Fruit fly (Drosophila melanogaster) whole organism, embryonic: Measurements from ENCODE around the gene a10.

Experiments used
- Atf-2 ChIP-seq: fragments of 200-800 bp; sonication (Bioruptor generic); optimal IDR thresholded peaks from 2 replicates; lab custom pipeline; 2016; ENCODE audit warnings: missing biosample characterization, missing genetic modification characterization
- Bdp1 ChIP-seq: fragments of 200-800 bp; sonication (Bioruptor generic); optimal IDR thresholded peaks from 3 replicates; lab custom pipeline; 2016; ENCODE audit warnings: missing biosample characterization, missing genetic modification characterization
- CG10321 ChIP-seq: fragments of 200-800 bp; sonication (Bioruptor generic); IDR thresholded peaks from 2 replicates; pipeline ENCODE4 v1.3.6; 2022; ENCODE audit warnings: missing biosample characterization, missing genetic modification characterization
- CG11247 ChIP-seq: fragments of 200-800 bp; sonication (Bioruptor generic); IDR thresholded peaks from 2 replicates; pipeline ENCODE4 v1.3.6; 2022; ENCODE audit warnings: missing biosample characterization, missing genetic modification characterization
- CG11695 ChIP-seq: fragments of 200-800 bp; sonication (Bioruptor generic); IDR thresholded peaks from 3 replicates; pipeline ENCODE4 v1.3.6; 2022; ENCODE audit warnings: missing biosample characterization, missing genetic modification characterization
- CG12071 ChIP-seq: fragments of 200-800 bp; sonication (Bioruptor generic); optimal IDR thresholded peaks from 3 replicates; lab custom pipeline; 2018; ENCODE audit warnings: missing biosample characterization, mild to moderate bottlenecking, missing genetic modification characterization
- CG12155 ChIP-seq: fragments of 200-800 bp; sonication (Bioruptor generic); optimal IDR thresholded peaks from 3 replicates; lab custom pipeline; 2016; ENCODE audit warnings: missing biosample characterization, missing genetic modification characterization
- CG12744 ChIP-seq: fragments of 200-800 bp; sonication (Bioruptor generic); optimal IDR thresholded peaks from 2 replicates; lab custom pipeline; 2016; ENCODE audit warnings: missing biosample characterization, missing genetic modification characterization
- CG14441 ChIP-seq: fragments of 200-800 bp; sonication (Bioruptor generic); IDR thresholded peaks from 2 replicates; pipeline ENCODE4 v1.3.6; 2022; ENCODE audit warnings: missing biosample characterization, missing genetic modification characterization
- CG14667 ChIP-seq: fragments of 200-800 bp; sonication (Bioruptor generic); IDR thresholded peaks from 2 replicates; pipeline ENCODE4 v1.3.6; 2022; ENCODE audit warnings: missing biosample characterization, missing genetic modification characterization
- CG14710 ChIP-seq: fragments of 200-800 bp; sonication (Bioruptor generic); optimal IDR thresholded peaks from 3 replicates; lab custom pipeline; 2019; ENCODE audit warnings: missing biosample characterization, mild to moderate bottlenecking, missing genetic modification characterization, moderate library complexity
- CG15011 ChIP-seq: fragments of 200-800 bp; sonication (Bioruptor generic); optimal IDR thresholded peaks from 3 replicates; lab custom pipeline; 2018; ENCODE audit warnings: missing biosample characterization, mild to moderate bottlenecking, missing genetic modification characterization
- CG16815 ChIP-seq: fragments of 200-800 bp; sonication (Bioruptor generic); optimal IDR thresholded peaks from 3 replicates; lab custom pipeline; 2017; ENCODE audit warnings: missing biosample characterization, mild to moderate bottlenecking, missing genetic modification characterization
- CG17612 ChIP-seq: fragments of 200-800 bp; sonication (Bioruptor generic); IDR thresholded peaks from 2 replicates; pipeline ENCODE4 v1.3.6; 2022; ENCODE audit warnings: missing biosample characterization, missing genetic modification characterization
- CG18764 ChIP-seq: fragments of 200-800 bp; sonication (Bioruptor generic); optimal IDR thresholded peaks from 3 replicates; lab custom pipeline; 2016; ENCODE audit warnings: missing biosample characterization, missing genetic modification characterization
- CG2116 ChIP-seq: fragments of 200-800 bp; sonication (Bioruptor generic); optimal IDR thresholded peaks from 3 replicates; lab custom pipeline; 2018; ENCODE audit warnings: missing biosample characterization, mild to moderate bottlenecking, missing genetic modification characterization
- CG2889 ChIP-seq: fragments of 200-800 bp; sonication (Bioruptor generic); IDR thresholded peaks from 3 replicates; pipeline ENCODE4 v1.3.6; 2022; ENCODE audit warnings: missing biosample characterization, missing genetic modification characterization
- CG30403 ChIP-seq: fragments of 200-800 bp; sonication (Bioruptor generic); optimal IDR thresholded peaks from 3 replicates; lab custom pipeline; 2016; ENCODE audit warnings: missing biosample characterization, missing genetic modification characterization
- CG32772 ChIP-seq: fragments of 200-800 bp; sonication (Bioruptor generic); IDR thresholded peaks from 2 replicates; pipeline ENCODE4 v1.3.6; 2022; ENCODE audit warnings: missing biosample characterization, missing genetic modification characterization
- CG7372 ChIP-seq: fragments of 200-800 bp; sonication (Bioruptor generic); IDR thresholded peaks from 2 replicates; pipeline ENCODE4 v1.3.6; 2022; ENCODE audit warnings: missing biosample characterization, missing genetic modification characterization
- CG7963 ChIP-seq: fragments of 200-800 bp; sonication (Bioruptor generic); IDR thresholded peaks from 3 replicates; pipeline ENCODE4 v1.3.6; 2022; ENCODE audit warnings: missing biosample characterization, missing genetic modification characterization; ENCODE audit not compliant: partially characterized antibody
- CG9437 ChIP-seq: fragments of 200-800 bp; sonication (Bioruptor generic); optimal IDR thresholded peaks from 2 replicates; lab custom pipeline; 2018; ENCODE audit warnings: missing biosample characterization, mild to moderate bottlenecking, missing genetic modification characterization
- CG9932 ChIP-seq: fragments of 200-800 bp; sonication (Bioruptor generic); IDR thresholded peaks from 2 replicates; pipeline ENCODE4 v1.3.6; 2022; ENCODE audit warnings: missing biosample characterization, missing genetic modification characterization
- Chrac-16 ChIP-seq: fragments of 200-800 bp; sonication (Bioruptor generic); optimal IDR thresholded peaks from 3 replicates; lab custom pipeline; 2016; ENCODE audit warnings: missing biosample characterization, missing genetic modification characterization
- D19A ChIP-seq: fragments of 200-800 bp; optimal IDR thresholded peaks from 3 replicates; lab custom pipeline; 2019; ENCODE audit warnings: missing biosample characterization, mild to moderate bottlenecking, missing genetic modification characterization, moderate library complexity
- Dip3 ChIP-seq: fragments of 200-800 bp; sonication (Bioruptor generic); optimal IDR thresholded peaks from 3 replicates; lab custom pipeline; 2016; ENCODE audit warnings: missing biosample characterization, missing genetic modification characterization
- Fer3 ChIP-seq: fragments of 200-800 bp; sonication (Bioruptor generic); optimal IDR thresholded peaks from 2 replicates; lab custom pipeline; 2018; ENCODE audit warnings: missing biosample characterization, mild to moderate bottlenecking, missing genetic modification characterization, moderate library complexity
- Hmx ChIP-seq: fragments of 200-800 bp; sonication (Bioruptor generic); optimal IDR thresholded peaks from 2 replicates; lab custom pipeline; 2016; ENCODE audit warnings: missing biosample characterization, missing genetic modification characterization
- Kr ChIP-seq: fragments of 200-800 bp; sonication (Bioruptor generic); optimal IDR thresholded peaks from 2 replicates; lab custom pipeline; 2017; ENCODE audit warnings: missing biosample characterization, mild to moderate bottlenecking, missing genetic modification characterization
- Mrtf ChIP-seq: fragments of 200-800 bp; sonication (Bioruptor generic); IDR thresholded peaks from 3 replicates; pipeline ENCODE4 v1.3.6; 2022; ENCODE audit warnings: missing biosample characterization, missing genetic modification characterization
- Rx ChIP-seq: fragments of 200-800 bp; sonication (Bioruptor generic); IDR thresholded peaks from 2 replicates; pipeline ENCODE4 v1.3.6; 2022; ENCODE audit warnings: missing biosample characterization, missing genetic modification characterization
- Sin3A ChIP-seq: fragments of >200 bp; optimal IDR thresholded peaks from 2 replicates; lab custom pipeline; 2018
- Six4 ChIP-seq: fragments of 200-800 bp; sonication (Bioruptor generic); optimal IDR thresholded peaks from 2 replicates; lab custom pipeline; 2016; ENCODE audit warnings: missing biosample characterization, missing genetic modification characterization
- Trl ChIP-seq, 3 experiments: fragments of >200 bp in 2 of 3; fragments of 200-800 bp in 1 of 3; sonication (Bioruptor generic) in 1 of 3; optimal IDR thresholded peaks; 2 replicates in 1 of 3; 3 replicates in 2 of 3; lab custom pipeline; 2016 to 2017; ENCODE audit warnings: missing biosample characterization in 1 of 3, missing genetic modification characterization in 1 of 3
- caup ChIP-seq: fragments of 200-800 bp; sonication (Bioruptor generic); optimal IDR thresholded peaks from 3 replicates; lab custom pipeline; 2017; ENCODE audit warnings: missing biosample characterization, mild to moderate bottlenecking, missing genetic modification characterization, moderate library complexity; ENCODE audit not compliant: severe bottlenecking
- disco-r ChIP-seq: fragments of 200-800 bp; sonication (Bioruptor generic); optimal IDR thresholded peaks from 2 replicates; lab custom pipeline; 2016; ENCODE audit warnings: missing biosample characterization, missing genetic modification characterization
- dm ChIP-seq: fragments of 200-800 bp; sonication (Bioruptor generic); optimal IDR thresholded peaks from 3 replicates; lab custom pipeline; 2016; ENCODE audit warnings: missing biosample characterization, missing genetic modification characterization
- ewg ChIP-seq: fragments of 200-800 bp; sonication (Bioruptor generic); optimal IDR thresholded peaks from 3 replicates; lab custom pipeline; 2017; ENCODE audit warnings: mild to moderate bottlenecking, missing biosample characterization, missing genetic modification reagents, missing genetic modification characterization
- her ChIP-seq: fragments of 200-800 bp; sonication (Bioruptor generic); optimal IDR thresholded peaks from 2 replicates; lab custom pipeline; 2016; ENCODE audit warnings: missing biosample characterization, missing genetic modification characterization
- hth ChIP-seq: fragments of >200 bp; optimal IDR thresholded peaks from 2 replicates; lab custom pipeline; 2017; ENCODE audit warnings: inconsistent platforms
- lab ChIP-seq: fragments of 200-800 bp; sonication (Bioruptor generic); optimal IDR thresholded peaks from 3 replicates; lab custom pipeline; 2017; ENCODE audit warnings: missing biosample characterization, missing genetic modification characterization, mild to moderate bottlenecking, moderate library complexity, missing genetic modification reagents
- lmd ChIP-seq: fragments of 200-800 bp; sonication (Bioruptor generic); IDR thresholded peaks from 2 replicates; pipeline ENCODE4 v1.3.6; 2022; ENCODE audit warnings: missing biosample characterization, missing genetic modification characterization
- pb ChIP-seq: fragments of 200-800 bp; sonication (Bioruptor generic); optimal IDR thresholded peaks from 3 replicates; lab custom pipeline; 2016; ENCODE audit warnings: missing biosample characterization, missing genetic modification characterization
- peb ChIP-seq: fragments of 200-800 bp; sonication (Bioruptor generic); IDR thresholded peaks from 2 replicates; pipeline ENCODE4 v1.3.6; 2022; ENCODE audit warnings: missing biosample characterization, missing genetic modification characterization
- psq ChIP-seq: fragments of 200-800 bp; sonication (Bioruptor generic); optimal IDR thresholded peaks from 2 replicates; lab custom pipeline; 2017; ENCODE audit warnings: missing biosample characterization, missing genetic modification characterization
- rib ChIP-seq: fragments of 200-800 bp; sonication (Bioruptor generic); IDR thresholded peaks from 2 replicates; pipeline ENCODE4 v1.3.6; 2022; ENCODE audit warnings: missing biosample characterization, missing genetic modification characterization
- scrt ChIP-seq: fragments of 200-800 bp; sonication (Bioruptor generic); optimal IDR thresholded peaks from 2 replicates; lab custom pipeline; 2018; ENCODE audit warnings: missing biosample characterization, mild to moderate bottlenecking, missing genetic modification characterization, moderate library complexity
- sd ChIP-seq: fragments of 200-800 bp; sonication (Bioruptor generic); optimal IDR thresholded peaks from 3 replicates; lab custom pipeline; 2018; ENCODE audit warnings: missing biosample characterization, mild to moderate bottlenecking, missing genetic modification characterization, moderate library complexity
- so ChIP-seq: fragments of 200-800 bp; sonication (Bioruptor generic); IDR thresholded peaks from 3 replicates; pipeline ENCODE4 v1.3.6; 2022; ENCODE audit warnings: missing biosample characterization, missing genetic modification characterization
- sug ChIP-seq: fragments of 200-800 bp; optimal IDR thresholded peaks from 2 replicates; lab custom pipeline; 2019; ENCODE audit warnings: missing biosample characterization, mild to moderate bottlenecking, missing genetic modification characterization, moderate library complexity
- tna ChIP-seq: fragments of 200-800 bp; sonication (Bioruptor generic); IDR thresholded peaks from 2 replicates; pipeline ENCODE4 v1.3.6; 2022; ENCODE audit warnings: missing biosample characterization, missing genetic modification characterization; ENCODE audit not compliant: partially characterized antibody
- ttk ChIP-seq: fragments of 200-800 bp; sonication (Bioruptor generic); IDR thresholded peaks from 2 replicates; pipeline ENCODE4 v2.1.2; 2022; ENCODE audit warnings: missing biosample characterization, missing genetic modification characterization
- zfh2 ChIP-seq: fragments of 200-800 bp; sonication (Bioruptor generic); optimal IDR thresholded peaks from 2 replicates; lab custom pipeline; 2016; ENCODE audit warnings: missing biosample characterization, missing genetic modification characterization

The a10 gene

dm6 chr3L:17055467-17055877 is 31.9 kb upstream of the a10 start, which contains the start of gene CG7724 (continued):
- no peak for TF ChIP-seq Kr (GFP tag; lab: Kevin White, UChicago)
- no peak for TF ChIP-seq sd (tag; lab: Kevin White, UChicago)
- no peak for TF ChIP-seq Six4 (GFP tag; lab: Kevin White, UChicago)
- no peak for TF ChIP-seq psq (GFP tag; lab: Kevin White, UChicago)
- TF ChIP-seq scrt (GFP tag; lab: Kevin White, UChicago), result no peak
- TF ChIP-seq CG2889, result no peak
- TF ChIP-seq Rx (GFP tag; lab: Robert Waterston, UW), result no peak
- no peak for TF ChIP-seq CG16815 (GFP tag; lab: Kevin White, UChicago)
- TF ChIP-seq lmd (GFP tag; lab: Robert Waterston, UW), result no peak
- TF ChIP-seq ewg (GFP tag; lab: Kevin White, UChicago), result no peak
- TF ChIP-seq CG11695 (GFP tag; lab: Robert Waterston, UW), result no peak
- no peak for TF ChIP-seq Trl (optimal IDR thresholded peaks at IDR 0.05; lab: Kevin White, UChicago)
- TF ChIP-seq Trl (GFP tag; optimal IDR thresholded peaks at IDR 0.05; lab: Kevin White, UChicago), result no peak
- no peak for TF ChIP-seq CG18764 (GFP tag; lab: Kevin White, UChicago)
- TF ChIP-seq CG14667 (GFP tag; lab: Robert Waterston, UW), result no peak
- TF ChIP-seq CG11247, result no peak
- no peak for TF ChIP-seq CG32772
- no peak for TF ChIP-seq lab (GFP tag; lab: Kevin White, UChicago)
- TF ChIP-seq zfh2 (GFP tag; lab: Kevin White, UChicago), result no peak
- TF ChIP-seq CG7963, result peak; percentile 91
- no peak for TF ChIP-seq ttk (GFP tag; lab: Robert Waterston, UW)
- no peak for TF ChIP-seq Dip3
- TF ChIP-seq Atf-2 (GFP tag; lab: Kevin White, UChicago), result no peak
- TF ChIP-seq her (GFP tag; lab: Kevin White, UChicago), result peak; percentile 26
- peak; percentile 57 for TF ChIP-seq CG2116 (GFP tag; lab: Kevin White, UChicago)
- peak; percentile 94 for TF ChIP-seq tna (GFP tag; lab: Robert Waterston, UW)
- no peak for TF ChIP-seq dm (GFP tag; lab: Kevin White, UChicago)
- TF ChIP-seq CG17612 (GFP tag; lab: Robert Waterston, UW), result no peak
- TF ChIP-seq CG14710, result no peak
- no peak for TF ChIP-seq CG12155 (GFP tag; lab: Kevin White, UChicago)
- no peak for TF ChIP-seq peb (GFP tag; lab: Robert Waterston, UW)
- no peak for TF ChIP-seq Hmx (GFP tag; lab: Kevin White, UChicago)
- no peak for TF ChIP-seq CG14441 (GFP tag; lab: Robert Waterston, UW)
- TF ChIP-seq rib, result no peak
- TF ChIP-seq CG10321 (GFP tag; lab: Robert Waterston, UW), result no peak
- no peak for TF ChIP-seq Sin3A (lab: Kevin White, UChicago)
- TF ChIP-seq pb (GFP tag; lab: Kevin White, UChicago), result no peak
- TF ChIP-seq CG30403 (GFP tag; lab: Kevin White, UChicago), result no peak
- no peak for TF ChIP-seq so (GFP tag; lab: Robert Waterston, UW)
- TF ChIP-seq hth (lab: Kevin White, UChicago), result no peak
- no peak for TF ChIP-seq CG7372
- no peak for TF ChIP-seq Bdp1 (GFP tag; lab: Kevin White, UChicago)
- TF ChIP-seq caup, result no peak
- no peak for TF ChIP-seq CG12744 (GFP tag; lab: Kevin White, UChicago)
- TF ChIP-seq Fer3, result no peak
- no peak for TF ChIP-seq CG9932 (GFP tag; lab: Robert Waterston, UW)
- TF ChIP-seq disco-r (GFP tag; lab: Kevin White, UChicago), result no peak
- TF ChIP-seq Chrac-16 (GFP tag; lab: Kevin White, UChicago), result no peak
- TF ChIP-seq sug (tag; lab: Kevin White, UChicago), result no peak
- TF ChIP-seq D19A (tag; lab: Kevin White, UChicago), result no peak
- TF ChIP-seq CG15011 (GFP tag; lab: Kevin White, UChicago), result no peak
- no peak for TF ChIP-seq Mrtf
- no peak for TF ChIP-seq CG9437 (GFP tag; lab: Kevin White, UChicago)
- peak; percentile 2 for TF ChIP-seq CG12071
